Fruit fly (Drosophila melanogaster): ENCODE data around the gene CG7634.

DNA sequence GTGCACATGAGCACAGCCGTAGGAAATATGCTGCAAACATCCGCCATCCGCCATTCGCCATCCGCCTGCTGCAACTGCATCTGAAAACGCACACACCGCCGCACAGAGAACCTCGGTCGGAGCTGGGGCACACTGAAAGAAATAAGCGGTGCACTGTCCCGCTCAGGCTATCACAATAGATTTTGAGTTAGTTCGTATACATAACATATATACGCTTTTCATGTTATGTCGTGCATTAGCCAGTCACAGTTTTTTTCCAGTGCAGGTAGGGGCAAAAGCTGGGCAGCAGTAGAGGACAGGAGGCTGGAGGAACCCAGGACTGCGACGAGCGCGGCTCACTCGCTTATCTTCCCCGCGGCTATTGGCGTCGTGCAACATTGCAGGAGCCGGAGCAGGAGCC lies 29.2 kb downstream of the CG7634 start:
- TF ChIP-seq h (optimal IDR thresholded peaks at IDR 0.05) (no peak), insv (optimal IDR thresholded peaks at IDR 0.05) (no peak), psq (optimal IDR thresholded peaks at IDR 0.05) (no peak)
